Fruit fly (Drosophila melanogaster) Kc167 (cell line): ENCODE results near the gene CG31546.

Experiments
- Myc ChIP-seq: fragments of >200 bp; optimal IDR thresholded peaks from 2 replicates; lab custom pipeline; 2017; ENCODE audit warnings: missing external identifiers
- Sin3A ChIP-seq: fragments of >200 bp; optimal IDR thresholded peaks from 2 replicates; lab custom pipeline; 2018; ENCODE audit warnings: missing external identifiers
- h ChIP-seq: fragments of >200 bp; optimal IDR thresholded peaks from 3 replicates; lab custom pipeline; 2018; ENCODE audit warnings: missing external identifiers
- insv ChIP-seq: fragments of >200 bp; optimal IDR thresholded peaks from 3 replicates; lab custom pipeline; 2018; ENCODE audit warnings: missing external identifiers
- psq ChIP-seq: fragments of >200 bp; optimal IDR thresholded peaks from 2 replicates; lab custom pipeline; 2017; ENCODE audit warnings: missing external identifiers
- ttk ChIP-seq: sonication (Bioruptor generic); optimal IDR thresholded peaks from 2 replicates; lab custom pipeline; 2017; ENCODE audit warnings: missing external identifiers

Gene CG31546

dm6 chr3R:5636519-5637430, 1.4 kb upstream of the CG31546 start, which contains the start of the genes CG31548 and CG12170:
CG31548 (minus strand) TSS chr3R:5636852.
CG12170 (plus strand) TSS chr3R:5637234.
- TF ChIP-seq ttk (lab: Kevin White, UChicago) (no peak), h (lab: Kevin White, UChicago) (no peak), insv (lab: Kevin White, UChicago) (no peak), Myc (lab: Kevin White, UChicago) (no peak), psq (no peak), Sin3A (lab: Kevin White, UChicago) (no peak)

DNA sequence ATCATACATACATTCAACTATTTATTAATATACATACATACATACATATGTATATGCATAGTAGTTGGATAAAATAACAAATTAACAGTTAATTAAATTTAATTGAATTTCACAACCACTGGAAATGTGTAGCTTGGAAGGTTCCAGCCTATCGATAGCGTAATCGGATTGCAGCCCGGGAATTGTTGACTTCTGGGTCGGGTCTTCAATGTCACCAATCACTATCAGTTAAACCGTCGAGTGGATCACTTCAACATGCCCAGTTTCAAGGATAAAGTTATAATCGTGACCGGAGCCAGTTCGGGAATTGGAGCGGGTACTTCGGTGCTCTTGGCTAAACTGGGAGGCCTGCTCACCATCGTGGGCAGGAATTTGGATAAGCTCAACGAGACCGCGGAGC, 2.0 kb downstream of the CG31546 start, which contains the start of gene CG12171:
TSS of gene CG12171 (plus strand) at position 191 of the 400 bp plus-strand sequence.
- TF ChIP-seq h (lab: Kevin White, UChicago) (no peak), insv (lab: Kevin White, UChicago) (no peak), Sin3A (lab: Kevin White, UChicago) (no peak), Myc (lab: Kevin White, UChicago) (no peak), psq (no peak), ttk (lab: Kevin White, UChicago) (no peak)

DNA sequence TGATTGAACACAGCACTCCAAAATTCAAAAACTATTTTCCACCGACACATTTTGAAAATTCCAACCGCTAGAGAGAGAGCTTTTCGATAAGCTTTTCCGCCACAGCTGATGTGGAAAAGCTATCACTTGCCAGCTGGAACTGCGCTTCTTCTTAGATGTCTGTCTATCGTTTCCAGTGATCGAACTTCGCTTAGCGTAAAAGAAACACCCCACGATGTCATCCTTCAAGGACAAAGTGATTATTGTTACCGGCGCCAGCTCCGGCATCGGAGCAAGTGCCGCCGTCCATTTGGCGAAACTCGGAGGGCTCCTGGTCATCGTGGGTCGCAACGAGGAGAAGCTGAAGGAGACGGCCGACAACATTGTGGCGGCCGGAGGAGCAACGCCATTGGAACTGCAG, 3.2 kb downstream of the CG31546 start, which contains the start of gene CG31549:
TSS of gene CG31549 (plus strand) at position 11 of the 400 bp plus-strand sequence.
- TF ChIP-seq insv (lab: Kevin White, UChicago): no peak
- no peak for TF ChIP-seq ttk (lab: Kevin White, UChicago)
- no peak for TF ChIP-seq psq
- no peak for TF ChIP-seq Myc (lab: Kevin White, UChicago)
- no peak for TF ChIP-seq Sin3A (lab: Kevin White, UChicago)
- no peak for TF ChIP-seq h (lab: Kevin White, UChicago)

DNA sequence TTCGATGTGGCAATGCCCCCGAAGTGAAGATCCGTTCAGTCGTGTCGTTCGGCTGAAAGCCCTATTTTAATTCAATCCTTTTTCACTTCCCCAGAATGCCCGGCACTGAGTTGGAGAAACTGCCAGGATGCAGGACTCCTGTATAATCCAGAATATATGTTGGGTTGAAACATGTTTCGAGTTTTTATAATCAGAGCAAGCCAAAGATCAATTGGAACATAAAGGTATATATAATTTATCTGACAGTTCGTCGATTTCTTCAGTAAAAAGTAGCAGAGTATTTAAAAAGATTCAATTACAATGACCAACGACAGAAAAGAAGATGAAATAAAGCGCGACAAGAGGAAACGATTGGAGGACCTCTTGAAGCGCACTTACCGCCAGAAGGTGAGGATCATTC, 7.9 kb downstream of the CG31546 start, which contains the start of gene CG31551:
TSS of gene CG31551 (plus strand) at position 301 of the 400 bp plus-strand sequence.
- TF ChIP-seq insv (lab: Kevin White, UChicago) (no peak), h (lab: Kevin White, UChicago) (no peak), Myc (lab: Kevin White, UChicago) (no peak), ttk (lab: Kevin White, UChicago) (no peak), psq (no peak), Sin3A (lab: Kevin White, UChicago) (no peak)

DNA sequence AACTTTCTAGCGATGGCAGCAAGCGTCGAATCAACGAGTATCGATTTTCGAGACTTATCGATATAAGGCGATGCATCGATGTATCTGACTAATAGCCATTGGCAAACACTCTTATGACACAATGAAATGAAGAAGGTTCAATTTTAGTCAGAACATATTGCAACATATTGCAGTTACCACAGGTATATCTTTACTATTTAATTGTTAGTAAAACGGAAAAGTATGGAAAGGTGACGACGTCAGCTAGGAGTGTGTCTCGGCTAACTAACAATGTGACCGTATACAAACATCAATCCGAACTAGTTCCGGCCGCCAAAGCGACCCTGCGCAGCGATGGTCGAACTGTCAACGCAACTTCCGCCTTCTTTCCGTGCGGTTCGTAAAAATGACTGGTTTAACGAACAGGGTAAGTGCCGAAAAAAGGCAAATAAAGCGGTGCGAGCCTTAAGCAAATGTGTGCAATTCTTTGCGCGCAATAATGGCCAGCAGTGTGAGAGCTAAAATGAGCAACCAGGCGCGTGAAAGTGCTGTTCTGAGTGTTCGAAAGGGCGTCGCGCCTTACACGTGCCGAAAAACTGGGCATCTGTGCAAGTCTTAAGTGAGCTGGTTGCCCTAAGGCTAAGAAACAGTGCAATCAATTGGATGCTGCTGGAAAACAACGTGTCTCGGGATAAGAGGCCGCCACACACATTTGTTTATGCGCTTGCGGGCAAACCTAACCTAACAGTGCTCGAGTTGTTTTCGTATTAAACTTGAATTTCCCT, 11.1 kb downstream of the CG31546 start, which contains the start of the genes Dph4, Spec2 and RpL13A:
TSS of gene Dph4 (minus strand) at position 11 of the 764 bp plus-strand sequence.
TSS of gene Spec2 (minus strand) at position 11 of the 764 bp plus-strand sequence.
TSS of gene RpL13A (plus strand) at position 360 of the 764 bp plus-strand sequence.
- TF ChIP-seq h (lab: Kevin White, UChicago) (no peak), Myc (lab: Kevin White, UChicago) (no peak), insv (lab: Kevin White, UChicago) (no peak)

DNA sequence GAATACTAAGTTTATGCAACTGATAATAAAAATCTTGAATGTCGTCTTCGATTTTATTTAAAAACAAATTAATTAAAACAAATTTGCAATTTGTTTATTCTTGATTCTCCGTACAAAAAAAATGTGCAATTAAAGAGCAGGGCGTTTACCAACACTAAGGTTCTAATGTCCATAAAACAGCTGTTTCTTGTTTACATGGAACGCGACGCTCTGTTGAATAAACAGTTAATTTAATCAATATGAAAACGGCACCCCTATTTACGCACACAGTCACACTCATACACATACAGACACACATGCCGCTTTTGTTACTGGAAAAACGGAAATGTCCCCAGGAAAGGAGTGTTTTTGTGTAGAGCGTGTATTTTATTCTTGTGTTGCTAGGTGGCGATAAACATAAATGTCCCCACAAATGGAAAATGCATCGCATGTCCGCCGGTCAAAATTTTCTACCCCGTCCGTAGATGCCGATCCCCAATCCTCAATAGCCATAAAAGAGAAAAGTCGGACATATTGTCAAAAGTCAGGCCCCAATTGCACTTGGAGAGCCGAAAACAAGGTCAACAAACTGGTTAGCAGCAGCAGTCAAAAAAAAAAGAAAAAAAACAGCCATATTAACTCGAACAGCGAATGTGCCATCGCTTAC, 12.3 kb downstream of the CG31546 start:
- TF ChIP-seq insv (lab: Kevin White, UChicago): no peak
- TF ChIP-seq psq: no peak
- TF ChIP-seq h (lab: Kevin White, UChicago): no peak
- no peak for TF ChIP-seq Sin3A (lab: Kevin White, UChicago)
- TF ChIP-seq Myc (lab: Kevin White, UChicago): no peak
- no peak for TF ChIP-seq ttk (lab: Kevin White, UChicago)

dm6 chr3R:5622406-5622752, 13.0 kb downstream of the CG31546 start:
- TF ChIP-seq insv (lab: Kevin White, UChicago) (no peak), Sin3A (lab: Kevin White, UChicago) (no peak), h (lab: Kevin White, UChicago) (no peak), ttk (lab: Kevin White, UChicago) (no peak), Myc (lab: Kevin White, UChicago) (no peak), psq (no peak)

DNA sequence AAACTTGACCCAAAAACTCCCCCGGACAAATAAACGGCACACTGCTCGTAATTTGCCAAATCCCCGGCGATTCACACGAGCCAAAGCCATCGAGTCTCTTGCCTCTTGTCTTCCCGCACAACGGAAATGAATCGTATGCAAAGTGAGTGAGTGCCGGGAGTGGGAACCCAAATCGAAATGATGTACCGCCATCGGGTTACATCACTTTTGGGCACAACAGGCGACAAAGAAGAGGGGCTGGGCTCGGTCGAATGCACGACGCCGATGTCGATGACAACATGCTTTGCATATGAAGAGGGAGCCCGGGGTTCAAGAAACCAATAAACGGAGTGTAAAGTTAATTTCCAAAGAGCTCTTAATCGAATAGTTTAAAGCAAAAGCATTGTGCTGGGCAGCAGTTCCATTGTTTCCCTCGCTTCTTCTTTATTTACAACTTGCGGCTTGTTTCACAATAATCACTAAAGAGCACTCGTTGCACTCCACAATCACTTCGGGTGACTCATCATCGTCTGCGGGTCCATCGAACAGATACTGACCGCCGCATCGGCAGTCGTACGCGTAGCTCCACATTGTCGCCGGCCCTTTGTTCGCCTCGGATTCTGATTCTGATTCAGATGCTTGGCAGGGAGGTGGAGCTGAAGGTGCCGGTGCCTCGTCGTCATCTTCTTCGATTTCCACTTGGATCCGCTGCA, 13.6 kb downstream of the CG31546 start:
- TF ChIP-seq Myc (lab: Kevin White, UChicago): no peak
- TF ChIP-seq Sin3A (lab: Kevin White, UChicago): no peak
- no peak for TF ChIP-seq insv (lab: Kevin White, UChicago)
- no peak for TF ChIP-seq h (lab: Kevin White, UChicago)
- no peak for TF ChIP-seq psq
- TF ChIP-seq ttk (lab: Kevin White, UChicago): no peak

- TF ChIP-seq psq (no peak), insv (lab: Kevin White, UChicago) (no peak), Sin3A (lab: Kevin White, UChicago) (no peak), ttk (lab: Kevin White, UChicago) (no peak), h (lab: Kevin White, UChicago) (no peak), Myc (lab: Kevin White, UChicago) (no peak)
Measured at dm6 chr3R:5620387-5620956, 15.0 kb downstream of the CG31546 start.
